Fruit fly (Drosophila melanogaster) whole organism, pupa: ENCODE results near the gene Gpo3.
A peak's percentile ranks its signal among the peaks of the same experiment; 100 is the strongest.

Source experiments
- CG12605 ChIP-seq: fragments of 200-800 bp; sonication (Bioruptor generic); IDR thresholded peaks from 2 replicates; pipeline ENCODE4 v1.3.6; 2022; ENCODE audit warnings: missing biosample characterization, missing genetic modification characterization
- CG13204 ChIP-seq: fragments of 200-800 bp; sonication (Bioruptor generic); optimal IDR thresholded peaks from 2 replicates; lab custom pipeline; 2018; ENCODE audit warnings: missing biosample characterization, mild to moderate bottlenecking, missing genetic modification characterization, moderate library complexity
- CG14655 ChIP-seq: fragments of 200-800 bp; sonication (Bioruptor generic); optimal IDR thresholded peaks from 3 replicates; lab custom pipeline; 2017; ENCODE audit warnings: mild to moderate bottlenecking, missing biosample characterization, missing genetic modification reagents, missing genetic modification characterization
- CG17806 ChIP-seq: fragments of 200-800 bp; sonication (Bioruptor generic); optimal IDR thresholded peaks from 2 replicates; lab custom pipeline; 2018; ENCODE audit warnings: missing biosample characterization, mild to moderate bottlenecking, missing genetic modification characterization, moderate library complexity
- CG32121 ChIP-seq: fragments of 200-800 bp; sonication (Bioruptor generic); IDR thresholded peaks from 2 replicates; pipeline ENCODE4 v1.3.6; 2022; ENCODE audit warnings: missing biosample characterization, missing genetic modification characterization
- CG8159 ChIP-seq: fragments of 200-800 bp; sonication (Bioruptor generic); optimal IDR thresholded peaks from 3 replicates; lab custom pipeline; 2018; ENCODE audit warnings: missing biosample characterization, mild to moderate bottlenecking, missing genetic modification characterization, moderate library complexity
- CG8301 ChIP-seq: fragments of 200-800 bp; sonication (Bioruptor generic); optimal IDR thresholded peaks from 2 replicates; lab custom pipeline; 2018; ENCODE audit warnings: missing biosample characterization, mild to moderate bottlenecking, missing genetic modification characterization
- CG9948 ChIP-seq: fragments of 200-800 bp; sonication (Bioruptor generic); optimal IDR thresholded peaks from 2 replicates; lab custom pipeline; 2018; ENCODE audit warnings: missing biosample characterization, mild to moderate bottlenecking, missing genetic modification characterization, moderate library complexity
- Ets98B ChIP-seq: fragments of 200-800 bp; sonication (Bioruptor generic); IDR thresholded peaks from 2 replicates; pipeline ENCODE4 v1.3.6; 2022; ENCODE audit warnings: missing biosample characterization, missing genetic modification characterization
- fd96Ca ChIP-seq: fragments of 200-800 bp; sonication (Bioruptor generic); IDR thresholded peaks from 3 replicates; pipeline ENCODE4 v1.3.6; 2022; ENCODE audit warnings: missing biosample characterization, missing genetic modification characterization
- rn ChIP-seq: fragments of 200-800 bp; sonication (Bioruptor generic); IDR thresholded peaks from 2 replicates; pipeline ENCODE4 v1.3.6; 2022; ENCODE audit warnings: missing biosample characterization, missing genetic modification characterization

DNA sequence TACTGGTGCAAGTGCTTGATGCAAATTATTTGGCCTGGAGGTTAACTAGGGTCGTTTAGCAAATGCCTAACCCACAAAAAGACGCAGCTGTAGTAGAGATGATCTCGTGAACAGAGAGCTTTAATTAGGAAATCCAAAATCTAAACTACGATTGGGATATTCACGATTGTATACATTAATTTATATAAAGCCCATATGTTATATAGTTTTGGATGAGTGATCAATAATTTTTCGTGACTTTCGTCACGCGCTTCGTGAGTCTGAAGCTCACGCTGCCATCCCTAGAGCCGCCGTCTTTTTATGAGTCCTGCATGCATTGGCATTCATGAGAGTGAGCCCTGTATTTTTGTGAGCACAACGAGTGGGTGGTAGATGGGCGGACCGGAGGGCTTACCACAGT is 9.0 kb upstream of the Gpo3 start:
- no peak for TF ChIP-seq rn (GFP tag; lab: Robert Waterston, UW)
- no peak for TF ChIP-seq CG8301 (tag; lab: Kevin White, UChicago)
- TF ChIP-seq Ets98B (GFP tag; lab: Robert Waterston, UW) = no peak
- TF ChIP-seq CG32121 (GFP tag; lab: Robert Waterston, UW) = no peak
- TF ChIP-seq CG9948 (tag; lab: Kevin White, UChicago) = no peak
- TF ChIP-seq CG13204 (GFP tag; lab: Kevin White, UChicago) = no peak
- peak; percentile 53 for TF ChIP-seq CG8159 (tag; lab: Kevin White, UChicago)
- TF ChIP-seq CG14655 (GFP tag; lab: Kevin White, UChicago) = peak; percentile 15
- TF ChIP-seq CG12605 (GFP tag; lab: Robert Waterston, UW) = no peak
- no peak for TF ChIP-seq CG17806 (tag; lab: Kevin White, UChicago)
- 0 out of 3 replicates have a peak, but pooled peaks have one; percentile 16 for TF ChIP-seq fd96Ca
